Worm (Caenorhabditis elegans): ENCODE measurements around the gene F47G9.4.
A peak's percentile ranks its signal among the peaks of the same experiment; 100 is the strongest.

F47G9.4 gene

ce11 chrV:11281414-11282209, 40.0 kb downstream of the F47G9.4 start:
- TF ChIP-seq hmg-4 (GFP tag; optimal IDR thresholded peaks at IDR 0.05) = peak; percentile 52
- TF ChIP-seq tbx-37 (GFP tag; conservative IDR thresholded peaks at IDR 0.05) = no peak

ce11 chrV:11279564-11279963, 42.1 kb downstream of the F47G9.4 start:
- TF ChIP-seq hmbx-1 (tag; optimal IDR thresholded peaks at IDR 0.05) (no peak), pes-1 (GFP tag; IDR thresholded peaks at IDR 0.05) (no peak)

DNA sequence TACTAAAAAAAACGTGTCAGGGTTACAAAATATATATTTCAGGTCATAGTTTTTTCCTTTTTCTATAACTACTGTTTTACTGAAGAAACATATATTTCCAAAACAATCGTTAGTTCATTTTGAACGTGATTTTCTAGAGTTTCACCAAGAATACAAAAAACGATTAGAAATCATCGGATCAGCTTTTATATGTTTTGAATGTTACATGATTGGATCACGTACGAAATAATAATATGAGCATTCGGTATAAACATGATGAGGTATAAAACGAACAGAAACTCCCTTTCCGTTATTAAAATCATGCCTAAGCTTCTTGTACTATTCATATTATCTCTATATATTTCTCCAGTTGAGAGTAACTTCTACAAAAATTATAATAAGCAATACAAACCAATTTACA, 48.8 kb downstream of the F47G9.4 start, which contains the start of gene clec-223:
Gene clec-223, plus strand, starts transcription at position 301 of the 400 bp plus-strand sequence.
- TF ChIP-seq hmg-4 (GFP tag; optimal IDR thresholded peaks at IDR 0.05) (no peak), hnd-1 (tag; optimal IDR thresholded peaks at IDR 0.05) (no peak), ceh-36 (tag; optimal IDR thresholded peaks at IDR 0.05) (no peak), sea-1 (GFP tag; conservative IDR thresholded peaks at IDR 0.05) (no peak), tra-4 (tag; optimal IDR thresholded peaks at IDR 0.05) (no peak), scrt-1 (GFP tag; IDR thresholded peaks at IDR 0.05) (no peak), flt-1 (GFP tag; IDR thresholded peaks at IDR 0.05) (no peak), B0310.2 (tag; optimal IDR thresholded peaks at IDR 0.05) (no peak), tbx-11 (GFP tag; IDR thresholded peaks at IDR 0.05) (no peak), ama-1 (optimal IDR thresholded peaks at IDR 0.05) (no peak), F13C5.2 (tag; optimal IDR thresholded peaks at IDR 0.05) (no peak), tbx-37 (GFP tag; conservative IDR thresholded peaks at IDR 0.05) (no peak), hmbx-1 (tag; optimal IDR thresholded peaks at IDR 0.05) (no peak), aly-1 (tag; optimal IDR thresholded peaks at IDR 0.05) (no peak), ceh-13 (GFP tag; optimal IDR thresholded peaks at IDR 0.05) (no peak), ets-7 (tag; optimal IDR thresholded peaks at IDR 0.05) (no peak), pes-1 (GFP tag; IDR thresholded peaks at IDR 0.05) (no peak)

DNA sequence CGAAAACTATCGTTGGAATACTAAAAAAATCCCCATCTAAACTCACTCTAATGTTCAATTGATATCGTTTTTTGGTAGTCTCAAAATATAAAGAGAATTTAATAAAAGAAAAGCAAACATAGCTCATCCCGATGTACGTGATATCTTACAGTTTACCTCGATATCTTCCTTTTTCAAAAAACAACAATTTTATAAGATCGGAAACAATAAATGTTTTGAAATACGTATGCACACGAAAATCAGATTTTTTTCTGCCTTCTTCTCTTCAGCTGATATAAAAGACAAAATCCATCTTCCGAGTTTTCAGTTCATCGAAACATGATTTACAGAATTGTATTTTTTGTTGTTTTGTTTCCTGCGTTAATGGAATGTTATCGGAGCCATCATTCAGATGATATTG, 50.6 kb downstream of the F47G9.4 start, which contains the start of gene clec-222:
Gene clec-222, plus strand, starts transcription at position 301 of the 400 bp plus-strand sequence.
- TF ChIP-seq hnd-1 (tag; optimal IDR thresholded peaks at IDR 0.05) (no peak), flt-1 (GFP tag; IDR thresholded peaks at IDR 0.05) (no peak)

- TF ChIP-seq hmg-4 (GFP tag; optimal IDR thresholded peaks at IDR 0.05) (no peak), ceh-13 (GFP tag; optimal IDR thresholded peaks at IDR 0.05) (no peak), tra-4 (tag; optimal IDR thresholded peaks at IDR 0.05) (no peak), pes-1 (GFP tag; IDR thresholded peaks at IDR 0.05) (no peak), tbx-37 (GFP tag; conservative IDR thresholded peaks at IDR 0.05) (no peak), tbx-11 (GFP tag; IDR thresholded peaks at IDR 0.05) (no peak), sea-1 (GFP tag; conservative IDR thresholded peaks at IDR 0.05) (no peak), B0310.2 (tag; optimal IDR thresholded peaks at IDR 0.05) (no peak), ceh-36 (tag; optimal IDR thresholded peaks at IDR 0.05) (no peak), F13C5.2 (tag; optimal IDR thresholded peaks at IDR 0.05) (no peak), hmbx-1 (tag; optimal IDR thresholded peaks at IDR 0.05) (no peak), ets-7 (tag; optimal IDR thresholded peaks at IDR 0.05) (no peak)
These were observed 52.8 kb downstream of the F47G9.4 start, which contains the start of gene str-115 for ce11 chrV:11268791-11269190. str-115 (plus strand) TSS chrV:11269091.
